Fruit fly (Drosophila melanogaster) whole organism, embryonic: ENCODE results near the gene rictor.

Source experiments
- Aef1 ChIP-seq: fragments of 200-800 bp; sonication (Bioruptor generic); IDR thresholded peaks from 3 replicates; pipeline ENCODE4 v1.3.6; 2022; ENCODE audit warnings: missing biosample characterization, missing genetic modification characterization
- Bdp1 ChIP-seq: fragments of 200-800 bp; sonication (Bioruptor generic); optimal IDR thresholded peaks from 3 replicates; lab custom pipeline; 2016; ENCODE audit warnings: missing biosample characterization, missing genetic modification characterization
- BtbVII ChIP-seq: fragments of 200-800 bp; sonication (Bioruptor generic); optimal IDR thresholded peaks from 3 replicates; lab custom pipeline; 2017; ENCODE audit warnings: missing biosample characterization, mild to moderate bottlenecking, missing genetic modification characterization
- CG1024 ChIP-seq: fragments of 200-800 bp; sonication (Bioruptor generic); IDR thresholded peaks from 2 replicates; pipeline ENCODE4 v1.3.6; 2022; ENCODE audit warnings: missing biosample characterization, missing genetic modification characterization
- CG10366 ChIP-seq: fragments of 200-800 bp; sonication (Bioruptor generic); IDR thresholded peaks from 2 replicates; pipeline ENCODE4 v1.3.6; 2022; ENCODE audit warnings: missing biosample characterization, missing genetic modification characterization
- CG11085 ChIP-seq: fragments of 200-800 bp; sonication (Bioruptor generic); IDR thresholded peaks from 2 replicates; pipeline ENCODE4 v1.3.6; 2022; ENCODE audit warnings: missing biosample characterization, missing genetic modification characterization
- CG12391 ChIP-seq: fragments of 200-800 bp; sonication (Bioruptor generic); optimal IDR thresholded peaks from 3 replicates; lab custom pipeline; 2018; ENCODE audit warnings: missing biosample characterization, mild to moderate bottlenecking, missing genetic modification characterization, moderate library complexity
- CG13775 ChIP-seq: fragments of 200-800 bp; sonication (Bioruptor generic); optimal IDR thresholded peaks from 3 replicates; lab custom pipeline; 2017; ENCODE audit warnings: missing biosample characterization, mild to moderate bottlenecking, missing genetic modification characterization
- CG1603 ChIP-seq: fragments of 200-800 bp; sonication (Bioruptor generic); optimal IDR thresholded peaks from 2 replicates; lab custom pipeline; 2019; ENCODE audit warnings: missing biosample characterization, mild to moderate bottlenecking, missing genetic modification characterization, moderate library complexity
- CG17359 ChIP-seq: fragments of 200-800 bp; sonication (Bioruptor generic); optimal IDR thresholded peaks from 3 replicates; lab custom pipeline; 2018; ENCODE audit warnings: missing biosample characterization, mild to moderate bottlenecking, missing genetic modification characterization, moderate library complexity
- CG17829 ChIP-seq: fragments of 200-800 bp; optimal IDR thresholded peaks from 2 replicates; lab custom pipeline; 2019; ENCODE audit warnings: missing biosample characterization, mild to moderate bottlenecking, missing genetic modification characterization, moderate library complexity
- CG2120 ChIP-seq: fragments of 200-800 bp; sonication (Bioruptor generic); optimal IDR thresholded peaks from 3 replicates; lab custom pipeline; 2016; ENCODE audit warnings: missing biosample characterization, missing genetic modification characterization
- CG2889 ChIP-seq: fragments of 200-800 bp; sonication (Bioruptor generic); IDR thresholded peaks from 3 replicates; pipeline ENCODE4 v1.3.6; 2022; ENCODE audit warnings: missing biosample characterization, missing genetic modification characterization
- CG4360 ChIP-seq: fragments of 200-800 bp; sonication (Bioruptor generic); IDR thresholded peaks from 2 replicates; pipeline ENCODE4 v1.3.6; 2022; ENCODE audit warnings: missing biosample characterization, missing genetic modification characterization
- CG5953 ChIP-seq: fragments of 200-800 bp; sonication (Bioruptor generic); IDR thresholded peaks from 2 replicates; pipeline ENCODE4 v1.3.6; 2022; ENCODE audit warnings: missing biosample characterization, missing genetic modification characterization
- CG7745 ChIP-seq: fragments of 200-800 bp; sonication (Bioruptor generic); optimal IDR thresholded peaks from 2 replicates; lab custom pipeline; 2018; ENCODE audit warnings: missing biosample characterization, mild to moderate bottlenecking, missing genetic modification characterization, moderate library complexity
- CHES-1-like ChIP-seq: fragments of 200-800 bp; sonication (Bioruptor generic); optimal IDR thresholded peaks from 2 replicates; lab custom pipeline; 2016; ENCODE audit warnings: missing biosample characterization, missing genetic modification characterization
- CrebB ChIP-seq: fragments of 200-800 bp; sonication (Bioruptor generic); optimal IDR thresholded peaks from 3 replicates; lab custom pipeline; 2018; ENCODE audit warnings: missing biosample characterization, mild to moderate bottlenecking, missing genetic modification characterization
- D19B ChIP-seq: fragments of 200-800 bp; sonication (Bioruptor generic); optimal IDR thresholded peaks from 2 replicates; lab custom pipeline; 2017; ENCODE audit warnings: missing biosample characterization, mild to moderate bottlenecking, missing genetic modification characterization
- Deaf1 ChIP-seq: fragments of 200-800 bp; optimal IDR thresholded peaks from 3 replicates; lab custom pipeline; 2019; ENCODE audit warnings: missing biosample characterization, mild to moderate bottlenecking, missing genetic modification characterization, moderate library complexity
- Ets65A ChIP-seq: fragments of 200-800 bp; sonication (Bioruptor generic); peaks from one replicate; lab custom pipeline; 2016; ENCODE audit warnings: missing biosample characterization, missing genetic modification characterization
- Jarid2 ChIP-seq: fragments of 200-800 bp; sonication (Bioruptor generic); optimal IDR thresholded peaks from 3 replicates; lab custom pipeline; 2017; ENCODE audit warnings: mild to moderate bottlenecking, missing biosample characterization, missing genetic modification reagents, missing genetic modification characterization
- NK7.1 ChIP-seq: fragments of 200-800 bp; sonication (Bioruptor generic); optimal IDR thresholded peaks from 3 replicates; lab custom pipeline; 2016; ENCODE audit warnings: missing biosample characterization, missing genetic modification characterization
- Nf-YA ChIP-seq: fragments of 200-800 bp; sonication (Bioruptor generic); IDR thresholded peaks from 2 replicates; pipeline ENCODE4 v1.3.6; 2022; ENCODE audit warnings: missing biosample characterization, missing genetic modification characterization
- Oli ChIP-seq: fragments of 200-800 bp; sonication (Bioruptor generic); optimal IDR thresholded peaks from 2 replicates; lab custom pipeline; 2018; ENCODE audit warnings: missing biosample characterization, mild to moderate bottlenecking, missing genetic modification characterization, moderate library complexity
- Pdp1 ChIP-seq, 2 experiments: fragments of 200-800 bp; sonication (Bioruptor generic); optimal IDR thresholded peaks; 3 replicates each; lab custom pipeline; 2016; ENCODE audit warnings: missing biosample characterization in 2 of 2, missing genetic modification characterization in 2 of 2, mild to moderate bottlenecking in 1 of 2, moderate library complexity in 1 of 2
- Rfx ChIP-seq: fragments of 200-800 bp; sonication (Bioruptor generic); IDR thresholded peaks from 2 replicates; pipeline ENCODE4 v1.3.6; 2022; ENCODE audit warnings: missing biosample characterization, missing genetic modification characterization
- Taf1 ChIP-seq: fragments of 200-800 bp; sonication (Bioruptor generic); IDR thresholded peaks from 2 replicates; pipeline ENCODE4 v1.3.6; 2022; ENCODE audit warnings: missing biosample characterization, missing genetic modification characterization
- Usf ChIP-seq: fragments of 200-800 bp; sonication (Bioruptor generic); optimal IDR thresholded peaks from 2 replicates; lab custom pipeline; 2017; ENCODE audit warnings: missing genotype, missing biosample characterization, missing genetic modification characterization
- ase ChIP-seq: fragments of 200-800 bp; sonication (Bioruptor generic); IDR thresholded peaks from 3 replicates; pipeline ENCODE4 v1.3.6; 2022; ENCODE audit warnings: missing biosample characterization, missing genetic modification characterization
- az2 ChIP-seq: fragments of 200-800 bp; sonication (Bioruptor generic); optimal IDR thresholded peaks from 3 replicates; lab custom pipeline; 2016; ENCODE audit warnings: missing biosample characterization, missing genetic modification characterization
- bowl ChIP-seq: fragments of 200-800 bp; sonication (Bioruptor generic); IDR thresholded peaks from 2 replicates; pipeline ENCODE4 v1.3.6; 2022; ENCODE audit warnings: missing biosample characterization, missing genetic modification characterization
- bsh ChIP-seq, 2 experiments: fragments of 200-800 bp; sonication (Bioruptor generic); optimal IDR thresholded peaks; 2 replicates each; lab custom pipeline; 2017 to 2018; ENCODE audit warnings: mild to moderate bottlenecking in 2 of 2, missing biosample characterization in 2 of 2, missing genetic modification characterization in 2 of 2, moderate library complexity in 1 of 2
- btn ChIP-seq: fragments of 200-800 bp; sonication (Bioruptor generic); optimal IDR thresholded peaks from 2 replicates; lab custom pipeline; 2016; ENCODE audit warnings: missing biosample characterization, missing genetic modification characterization
- cato ChIP-seq: fragments of 200-800 bp; sonication (Bioruptor generic); optimal IDR thresholded peaks from 2 replicates; lab custom pipeline; 2016; ENCODE audit warnings: missing biosample characterization, missing genetic modification characterization, borderline replicate concordance
- chinmo ChIP-seq: fragments of 200-800 bp; sonication (Bioruptor generic); IDR thresholded peaks from 4 replicates; pipeline ENCODE4 v1.3.6; 2022; ENCODE audit warnings: missing biosample characterization, missing genetic modification characterization; ENCODE audit not compliant: partially characterized antibody
- chn ChIP-seq: fragments of 200-800 bp; sonication (Bioruptor generic); optimal IDR thresholded peaks from 2 replicates; lab custom pipeline; 2016; ENCODE audit warnings: missing biosample characterization, missing genetic modification characterization
- danr ChIP-seq: fragments of 200-800 bp; sonication (Bioruptor generic); IDR thresholded peaks from 2 replicates; pipeline ENCODE4 v1.3.6; 2022; ENCODE audit warnings: missing biosample characterization, missing genetic modification characterization
- dati ChIP-seq: fragments of 200-800 bp; sonication (Bioruptor generic); IDR thresholded peaks from 2 replicates; pipeline ENCODE4 v1.3.6; 2022; ENCODE audit warnings: missing biosample characterization, missing genetic modification characterization
- ewg ChIP-seq: fragments of 200-800 bp; sonication (Bioruptor generic); optimal IDR thresholded peaks from 3 replicates; lab custom pipeline; 2017; ENCODE audit warnings: mild to moderate bottlenecking, missing biosample characterization, missing genetic modification reagents, missing genetic modification characterization
- fd64A ChIP-seq: fragments of 200-800 bp; sonication (Bioruptor generic); optimal IDR thresholded peaks from 3 replicates; lab custom pipeline; 2018; ENCODE audit warnings: missing biosample characterization, mild to moderate bottlenecking, missing genetic modification characterization
- grn ChIP-seq: fragments of 200-800 bp; sonication (Bioruptor generic); optimal IDR thresholded peaks from 3 replicates; lab custom pipeline; 2017; ENCODE audit warnings: missing biosample characterization, missing genetic modification characterization
- jing ChIP-seq: fragments of 200-800 bp; sonication (Bioruptor generic); optimal IDR thresholded peaks from 2 replicates; lab custom pipeline; 2018; ENCODE audit warnings: missing biosample characterization, mild to moderate bottlenecking, missing genetic modification characterization
- jumu ChIP-seq: fragments of 200-800 bp; sonication (Bioruptor generic); optimal IDR thresholded peaks from 3 replicates; lab custom pipeline; 2016; ENCODE audit warnings: missing biosample characterization, missing genetic modification characterization
- lilli ChIP-seq: fragments of 200-800 bp; sonication (Bioruptor generic); optimal IDR thresholded peaks from 3 replicates; lab custom pipeline; 2016; ENCODE audit warnings: missing biosample characterization, missing genetic modification characterization
- maf-S ChIP-seq: fragments of 200-800 bp; sonication (Bioruptor generic); optimal IDR thresholded peaks from 2 replicates; lab custom pipeline; 2016; ENCODE audit warnings: missing biosample characterization, missing genetic modification characterization
- mirr ChIP-seq: fragments of 200-800 bp; sonication (Bioruptor generic); optimal IDR thresholded peaks from 3 replicates; lab custom pipeline; 2018; ENCODE audit warnings: missing biosample characterization, mild to moderate bottlenecking, missing genetic modification characterization
- onecut ChIP-seq: fragments of 200-800 bp; sonication (Bioruptor generic); IDR thresholded peaks from 2 replicates; pipeline ENCODE4 v1.3.6; 2022; ENCODE audit warnings: missing biosample characterization, missing genetic modification characterization
- twi ChIP-seq: fragments of 200-800 bp; optimal IDR thresholded peaks from 2 replicates; lab custom pipeline; 2019; ENCODE audit warnings: missing biosample characterization, mild to moderate bottlenecking, missing genetic modification characterization, moderate library complexity
- vvl ChIP-seq: fragments of 200-800 bp; sonication (Bioruptor generic); IDR thresholded peaks from 2 replicates; pipeline ENCODE4 v1.3.6; 2022; ENCODE audit warnings: missing biosample characterization, missing genetic modification characterization
- zen ChIP-seq: fragments of 200-800 bp; sonication (Bioruptor generic); optimal IDR thresholded peaks from 3 replicates; lab custom pipeline; 2018; ENCODE audit warnings: missing biosample characterization, mild to moderate bottlenecking, missing genetic modification characterization, moderate library complexity
- zf30C ChIP-seq: fragments of 200-800 bp; sonication (Bioruptor generic); optimal IDR thresholded peaks from 3 replicates; lab custom pipeline; 2018; ENCODE audit warnings: missing biosample characterization, mild to moderate bottlenecking, missing genetic modification characterization

The rictor gene

DNA sequence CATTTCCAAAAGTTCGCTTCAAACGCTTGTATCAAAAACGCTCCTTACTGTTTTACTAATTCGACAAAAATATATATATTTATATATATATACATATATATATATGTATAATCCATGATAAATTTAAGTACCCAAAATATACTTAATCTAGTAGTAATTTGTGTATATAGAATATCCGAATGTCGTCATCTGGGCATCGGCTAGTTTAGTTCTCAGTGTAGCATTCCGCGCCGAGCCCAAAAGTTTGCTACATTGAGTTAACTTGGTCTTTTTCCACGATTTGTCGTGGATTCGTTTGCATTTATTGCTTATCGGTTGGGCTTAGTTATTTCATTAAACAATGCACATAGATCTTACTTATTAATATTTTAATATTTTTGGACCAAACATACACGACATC, 20.2 kb upstream of the rictor start (continued):
- TF ChIP-seq maf-S (GFP tag; lab: Kevin White, UChicago) (no peak), CG12391 (tag; lab: Kevin White, UChicago) (peak; percentile 12), danr (GFP tag; lab: Robert Waterston, UW) (no peak), btn (no peak), mirr (GFP tag; lab: Kevin White, UChicago) (no peak), NK7.1 (GFP tag; lab: Kevin White, UChicago) (no peak), CG17359 (tag; lab: Kevin White, UChicago) (peak; percentile 51), CG7745 (tag; lab: Kevin White, UChicago) (no peak), lilli (no peak), az2 (GFP tag; lab: Kevin White, UChicago) (peak; percentile 18), CG5953 (GFP tag; lab: Robert Waterston, UW) (no peak), zen (tag; lab: Kevin White, UChicago) (no peak), CG17829 (tag; lab: Kevin White, UChicago) (peak; percentile 16), CG4360 (GFP tag; lab: Robert Waterston, UW) (no peak), Oli (tag; lab: Kevin White, UChicago) (peak; percentile 40), Pdp1 (GFP tag; optimal IDR thresholded peaks at IDR 0.05; lab: Kevin White, UChicago) (no peak), chinmo (no peak), BtbVII (GFP tag; lab: Kevin White, UChicago) (peak; percentile 52), Usf (GFP tag; lab: Kevin White, UChicago) (no peak), grn (GFP tag; lab: Kevin White, UChicago) (no peak), CrebB (no peak), CHES-1-like (no peak), bsh (GFP tag; optimal IDR thresholded peaks at IDR 0.05; lab: Kevin White, UChicago) (peak in 1 of 2 experiments; percentile 42), CG10366 (GFP tag; lab: Robert Waterston, UW) (no peak), Bdp1 (GFP tag; lab: Kevin White, UChicago) (no peak), Taf1 (no peak), vvl (GFP tag; lab: Robert Waterston, UW) (peak; percentile 59), D19B (GFP tag; lab: Kevin White, UChicago) (no peak), CG1024 (no peak), twi (tag; lab: Kevin White, UChicago) (no peak), zf30C (peak; percentile 66), cato (GFP tag; lab: Kevin White, UChicago) (no peak), CG2120 (GFP tag; lab: Kevin White, UChicago) (peak; percentile 44), Ets65A (peak; percentile 66), ase (GFP tag; lab: Robert Waterston, UW) (peak; percentile 13; the same call in 1 of the 3 replicates), CG13775 (GFP tag; lab: Kevin White, UChicago) (peak; percentile 24), jing (GFP tag; lab: Kevin White, UChicago) (no peak), dati (GFP tag; lab: Robert Waterston, UW) (no peak), Rfx (GFP tag; lab: Robert Waterston, UW) (peak; percentile 66), Deaf1 (tag; lab: Kevin White, UChicago) (no peak), fd64A (GFP tag; lab: Kevin White, UChicago) (no peak), Nf-YA (no peak), ewg (GFP tag; lab: Kevin White, UChicago) (no peak), onecut (GFP tag; lab: Robert Waterston, UW) (no peak), CG1603 (tag; lab: Kevin White, UChicago) (peak; percentile 30), Aef1 (GFP tag; lab: Robert Waterston, UW) (peak; percentile 17; the same call in 1 of the 3 replicates), CG2889 (GFP tag; lab: Robert Waterston, UW) (no peak), Jarid2 (GFP tag; lab: Kevin White, UChicago) (no peak), bowl (GFP tag; lab: Robert Waterston, UW) (no peak), chn (GFP tag; lab: Kevin White, UChicago) (no peak), CG11085 (GFP tag; lab: Robert Waterston, UW) (0 out of 2 replicates have a peak, but pooled peaks have one; percentile 33), jumu (GFP tag; lab: Kevin White, UChicago) (no peak)
